Fruit fly (Drosophila melanogaster): ENCODE measurements around the gene CG13003.

The CG13003 gene

DNA sequence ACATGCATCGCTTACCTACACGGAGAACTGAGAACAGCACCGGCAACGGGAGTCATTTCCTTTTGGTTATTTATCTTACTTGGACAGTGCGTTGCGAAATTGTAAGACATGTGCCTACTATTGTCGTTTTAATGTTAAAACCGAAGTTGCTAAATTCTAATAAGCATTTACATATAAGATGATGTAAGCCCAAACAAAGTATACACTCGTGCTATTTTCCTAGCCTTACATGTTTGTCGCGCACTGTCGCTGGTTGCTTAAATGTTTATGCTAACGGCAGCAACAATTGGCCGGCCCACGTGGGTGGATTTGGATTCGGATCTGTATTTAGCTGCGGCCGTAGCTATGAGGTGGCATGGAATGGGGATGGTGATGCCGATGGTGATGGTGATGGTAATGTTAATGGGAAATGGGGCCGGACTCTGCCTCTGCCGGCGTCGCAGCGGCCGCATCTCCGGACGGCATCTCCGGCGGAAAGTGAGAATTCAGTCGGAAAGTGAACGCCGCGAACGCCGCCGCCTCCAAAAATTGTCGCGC is 65.1 kb downstream of the CG13003 start, which contains the start of gene CG4829 (continued):
- TF ChIP-seq CG4707 (GFP tag; optimal IDR thresholded peaks at IDR 0.05) (peak; percentile 74), Aef1 (GFP tag; IDR thresholded peaks at IDR 0.05) (peak; percentile 86), CG7963 (GFP tag; IDR thresholded peaks at IDR 0.05; ENCODE audit: partially characterized antibody) (no peak), corto (GFP tag; optimal IDR thresholded peaks at IDR 0.05) (no peak), HLHmδ (GFP tag; optimal IDR thresholded peaks at IDR 0.05) (no peak), fd102C (GFP tag; optimal IDR thresholded peaks at IDR 0.05) (no peak), CG4820 (GFP tag; optimal IDR thresholded peaks at IDR 0.05) (peak; percentile 88), Gsc (GFP tag; IDR thresholded peaks at IDR 0.05) (peak; percentile 64), CG8281 (tag; optimal IDR thresholded peaks at IDR 0.05) (peak; percentile 70), CG11085 (GFP tag; IDR thresholded peaks at IDR 0.05) (peak; percentile 72), NC2β (GFP tag; optimal IDR thresholded peaks at IDR 0.05) (peak; percentile 66), pita (GFP tag; optimal IDR thresholded peaks at IDR 0.05) (no peak), CG6791 (GFP tag; IDR thresholded peaks at IDR 0.05; ENCODE audit: partially characterized antibody) (no peak), ase (GFP tag; IDR thresholded peaks at IDR 0.05) (peak; percentile 85), shn (GFP tag; optimal IDR thresholded peaks at IDR 0.05) (peak; percentile 66), TFAM (GFP tag; optimal IDR thresholded peaks at IDR 0.05) (no peak), CG3847 (GFP tag; IDR thresholded peaks at IDR 0.05) (peak; percentile 83), gfzf (GFP tag; optimal IDR thresholded peaks at IDR 0.05) (no peak), CG7987 (GFP tag; optimal IDR thresholded peaks at IDR 0.05) (peak; percentile 72), CG1647 (GFP tag; optimal IDR thresholded peaks at IDR 0.05) (peak; percentile 86), az2 (GFP tag; optimal IDR thresholded peaks at IDR 0.05) (peak; percentile 82), fd64A (GFP tag; optimal IDR thresholded peaks at IDR 0.05) (peak; percentile 82), E2f2 (GFP tag; IDR thresholded peaks at IDR 0.05) (peak; percentile 65), CG8478 (optimal IDR thresholded peaks at IDR 0.05) (no peak), CG4404 (GFP tag; IDR thresholded peaks at IDR 0.05) (peak; percentile 43; the same call in 1 of the 2 replicates), ash1 (GFP tag; optimal IDR thresholded peaks at IDR 0.05) (no peak), abd-A (tag; optimal IDR thresholded peaks at IDR 0.05) (peak; percentile 78), Side (GFP tag; optimal IDR thresholded peaks at IDR 0.05) (peak; percentile 85), CTCF (GFP tag; optimal IDR thresholded peaks at IDR 0.05) (peak; percentile 51), NK7.1 (GFP tag; optimal IDR thresholded peaks at IDR 0.05) (peak; percentile 83), C15 (GFP tag; IDR thresholded peaks at IDR 0.05) (peak; percentile 73; the same call in 1 of the 3 replicates), CG31441 (GFP tag; IDR thresholded peaks at IDR 0.05) (peak; percentile 93), CG2199 (GFP tag; IDR thresholded peaks at IDR 0.05) (peak; percentile 84), CG7271 (tag; optimal IDR thresholded peaks at IDR 0.05) (peak; percentile 20), CG4282 (GFP tag; optimal IDR thresholded peaks at IDR 0.05) (peak; percentile 71), CG2875 (GFP tag; optimal IDR thresholded peaks at IDR 0.05) (peak; percentile 77), Ada2b (GFP tag; IDR thresholded peaks at IDR 0.05) (peak; percentile 89), crol (GFP tag; IDR thresholded peaks at IDR 0.05) (no peak), CG12236 (GFP tag; optimal IDR thresholded peaks at IDR 0.05) (peak; percentile 63), rib (GFP tag; IDR thresholded peaks at IDR 0.05) (peak; percentile 84), da (GFP tag; optimal IDR thresholded peaks at IDR 0.05) (peak; percentile 40), Meics (GFP tag; optimal IDR thresholded peaks at IDR 0.05) (peak; percentile 86), CG17328 (GFP tag; IDR thresholded peaks at IDR 0.05) (peak; percentile 88), stc (GFP tag; IDR thresholded peaks at IDR 0.05) (peak; percentile 87), Eip74EF (GFP tag; optimal IDR thresholded peaks at IDR 0.05) (peak in 1 of 2 experiments; percentile 85), jing (GFP tag; optimal IDR thresholded peaks at IDR 0.05) (peak; percentile 81), onecut (GFP tag; IDR thresholded peaks at IDR 0.05) (peak; percentile 83), CG2116 (GFP tag; optimal IDR thresholded peaks at IDR 0.05) (peak; percentile 22), CG11723 (GFP tag; optimal IDR thresholded peaks at IDR 0.05) (peak; percentile 77), CG12659 (GFP tag; optimal IDR thresholded peaks at IDR 0.05) (peak; percentile 85), CG11504 (tag; optimal IDR thresholded peaks at IDR 0.05) (peak; percentile 92)
